Worm (Caenorhabditis elegans): ENCODE measurements around the gene txt-18.

DNA sequence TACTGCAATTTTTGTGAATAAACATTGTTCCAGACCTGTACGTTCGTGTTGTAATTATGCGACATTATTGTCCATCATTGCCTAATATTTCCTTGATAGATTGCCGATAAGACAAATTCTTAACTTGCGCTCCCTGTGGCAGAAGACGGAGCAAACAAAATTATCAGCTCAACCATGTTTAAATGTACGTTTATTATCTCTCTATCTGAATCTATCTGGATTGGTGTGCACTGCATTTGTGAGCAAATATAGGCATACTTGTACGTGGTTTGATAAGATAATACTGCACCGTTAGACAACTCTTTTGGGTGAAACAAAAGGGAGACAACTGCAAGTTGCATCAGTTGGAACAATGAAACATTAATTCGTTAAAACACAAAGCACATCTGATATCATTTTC, 16.6 kb upstream of the txt-18 start:
- TF ChIP-seq mab-5 (tag; optimal IDR thresholded peaks at IDR 0.05) (no peak), snpc-4 (tag; optimal IDR thresholded peaks at IDR 0.05) (no peak), lsy-2 (tag; optimal IDR thresholded peaks at IDR 0.05) (no peak), mep-1 (tag; optimal IDR thresholded peaks at IDR 0.05) (no peak), unc-39 (tag; optimal IDR thresholded peaks at IDR 0.05) (no peak), nhr-76 (tag; optimal IDR thresholded peaks at IDR 0.05) (no peak), unc-62 (GFP tag; optimal IDR thresholded peaks at IDR 0.05) (no peak), nhr-12 (tag; optimal IDR thresholded peaks at IDR 0.05) (no peak), pha-4 (tag; optimal IDR thresholded peaks at IDR 0.05) (no peak), M03D4.4 (tag; optimal IDR thresholded peaks at IDR 0.05) (no peak), nhr-237 (tag; optimal IDR thresholded peaks at IDR 0.05) (no peak), elt-3 (tag; optimal IDR thresholded peaks at IDR 0.05) (no peak)
